Fruit fly (Drosophila melanogaster) whole organism, prepupa: ENCODE results near the gene Vsx1.

Experiments used
- CG11294 ChIP-seq: fragments of 200-800 bp; sonication (Bioruptor generic); IDR thresholded peaks from 2 replicates; pipeline ENCODE4 v1.3.6; 2022; ENCODE audit warnings: missing biosample characterization, missing genetic modification characterization
- CG11762 ChIP-seq: fragments of 200-800 bp; sonication (Bioruptor generic); optimal IDR thresholded peaks from 3 replicates; lab custom pipeline; 2016; ENCODE audit warnings: missing biosample characterization, missing genetic modification characterization; ENCODE audit not compliant: insufficient read depth
- CG11902 ChIP-seq: fragments of 200-800 bp; sonication (Bioruptor generic); optimal IDR thresholded peaks from 3 replicates; lab custom pipeline; 2016; ENCODE audit warnings: missing biosample characterization, missing genetic modification characterization
- CG31627 ChIP-seq: fragments of 200-800 bp; sonication (Bioruptor generic); optimal IDR thresholded peaks from 3 replicates; lab custom pipeline; 2016; ENCODE audit warnings: missing biosample characterization, missing genetic modification characterization
- CG3919 ChIP-seq: fragments of 200-800 bp; sonication (Bioruptor generic); optimal IDR thresholded peaks from 3 replicates; lab custom pipeline; 2016; ENCODE audit warnings: missing biosample characterization, missing genetic modification characterization
- CG4318 ChIP-seq: fragments of 200-800 bp; sonication (Bioruptor generic); optimal IDR thresholded peaks from 3 replicates; lab custom pipeline; 2017; ENCODE audit warnings: missing biosample characterization, mild to moderate bottlenecking, missing genetic modification characterization
- CG6792 ChIP-seq: fragments of 200-800 bp; sonication (Bioruptor generic); optimal IDR thresholded peaks from 3 replicates; lab custom pipeline; 2016; ENCODE audit warnings: missing biosample characterization, missing genetic modification characterization
- CG8632 ChIP-seq: fragments of 200-800 bp; sonication (Bioruptor generic); optimal IDR thresholded peaks from 3 replicates; lab custom pipeline; 2016; ENCODE audit warnings: missing biosample characterization, missing genetic modification characterization
- Eip75B ChIP-seq: fragments of 200-800 bp; sonication (Bioruptor generic); optimal IDR thresholded peaks from 3 replicates; lab custom pipeline; 2016; ENCODE audit warnings: missing biosample characterization, missing genetic modification characterization
- Hr4 ChIP-seq: fragments of 200-800 bp; sonication (Bioruptor generic); optimal IDR thresholded peaks from 3 replicates; lab custom pipeline; 2016; ENCODE audit warnings: missing biosample characterization, missing genetic modification characterization
- Met ChIP-seq: fragments of 200-800 bp; sonication (Bioruptor generic); optimal IDR thresholded peaks from 3 replicates; lab custom pipeline; 2016; ENCODE audit warnings: missing biosample characterization, missing genetic modification characterization
- OdsH ChIP-seq: fragments of 200-800 bp; sonication (Bioruptor generic); optimal IDR thresholded peaks from 3 replicates; lab custom pipeline; 2016; ENCODE audit warnings: missing biosample characterization, missing genetic modification characterization
- net ChIP-seq: fragments of 200-800 bp; sonication (Bioruptor generic); optimal IDR thresholded peaks from 3 replicates; lab custom pipeline; 2016; ENCODE audit warnings: missing biosample characterization, missing genetic modification characterization
- spab ChIP-seq: fragments of 200-800 bp; sonication (Bioruptor generic); optimal IDR thresholded peaks from 2 replicates; lab custom pipeline; 2017; ENCODE audit warnings: missing biosample characterization, mild to moderate bottlenecking, missing genetic modification characterization, missing genetic modification reagents

- TF ChIP-seq OdsH (GFP tag; lab: Kevin White, UChicago), result no peak
- no peak for TF ChIP-seq spab (GFP tag; lab: Kevin White, UChicago)
- no peak for TF ChIP-seq CG4318
- TF ChIP-seq net (GFP tag; lab: Kevin White, UChicago), result no peak
- TF ChIP-seq CG8632 (GFP tag; lab: Kevin White, UChicago), result no peak
- no peak for TF ChIP-seq Eip75B (GFP tag; lab: Kevin White, UChicago)
- no peak for TF ChIP-seq CG6792
- no peak for TF ChIP-seq Hr4 (GFP tag; lab: Kevin White, UChicago)
- no peak for TF ChIP-seq CG11294 (GFP tag; lab: Robert Waterston, UW)
- no peak for TF ChIP-seq CG11762 (GFP tag; lab: Kevin White, UChicago)
- TF ChIP-seq CG3919 (GFP tag; lab: Kevin White, UChicago), result no peak
- no peak for TF ChIP-seq Met
- no peak for TF ChIP-seq CG31627
- no peak for TF ChIP-seq CG11902 (GFP tag; lab: Kevin White, UChicago)
These were observed 28.1 kb downstream of the Vsx1 start, which contains the start of the genes Mlc-c and Pop1 for dm6 chrX:5621893-5622803.
